Worm (Caenorhabditis elegans) whole organism, L4/young adult: Measurements from ENCODE around the gene haf-3.
"Not testable (repeated sequence)": the region's sequence is repeated elsewhere in the genome, so short reads cannot be mapped to it uniquely, and the experiment has no call there.

Experiments used
- dao-5 ChIP-seq: sonication (generic microtip); optimal IDR thresholded peaks from 2 replicates; lab custom pipeline; 2016; ENCODE audit warnings: missing genotype, missing genetic modification characterization, moderate library complexity, missing compliant biosample characterization
- him-1 ChIP-seq: sonication (generic microtip); optimal IDR thresholded peaks from 2 replicates; lab custom pipeline; 2016; ENCODE audit warnings: missing genotype, missing genetic modification reagents, missing genetic modification characterization, missing compliant biosample characterization

- TF ChIP-seq him-1; dao-5 (tag; lab: Kevin White, UChicago): not testable (repeated sequence)
Observed at ce11 chrV:15803748-15804147, 37.8 kb upstream of the haf-3 start, which contains the start of gene T26E4.18.
